Fruit fly (Drosophila melanogaster) whole organism, pupa: ENCODE results near the gene Acsx1L.

Source experiments
- CG10348 ChIP-seq: fragments of 200-800 bp; sonication (Bioruptor generic); IDR thresholded peaks from 2 replicates; pipeline ENCODE4 v1.3.6; 2022; ENCODE audit warnings: missing biosample characterization, missing genetic modification characterization
- CG12605 ChIP-seq: fragments of 200-800 bp; sonication (Bioruptor generic); IDR thresholded peaks from 2 replicates; pipeline ENCODE4 v1.3.6; 2022; ENCODE audit warnings: missing biosample characterization, missing genetic modification characterization
- CG14655 ChIP-seq: fragments of 200-800 bp; sonication (Bioruptor generic); optimal IDR thresholded peaks from 3 replicates; lab custom pipeline; 2017; ENCODE audit warnings: mild to moderate bottlenecking, missing biosample characterization, missing genetic modification reagents, missing genetic modification characterization
- CG15710 ChIP-seq: fragments of 200-800 bp; sonication (Bioruptor generic); optimal IDR thresholded peaks from 2 replicates; lab custom pipeline; 2018; ENCODE audit warnings: missing biosample characterization, mild to moderate bottlenecking, missing genetic modification characterization, moderate library complexity
- CG17806 ChIP-seq: fragments of 200-800 bp; sonication (Bioruptor generic); optimal IDR thresholded peaks from 2 replicates; lab custom pipeline; 2018; ENCODE audit warnings: missing biosample characterization, mild to moderate bottlenecking, missing genetic modification characterization, moderate library complexity
- CG32121 ChIP-seq: fragments of 200-800 bp; sonication (Bioruptor generic); IDR thresholded peaks from 2 replicates; pipeline ENCODE4 v1.3.6; 2022; ENCODE audit warnings: missing biosample characterization, missing genetic modification characterization
- CG34367 ChIP-seq: fragments of 200-800 bp; sonication (Bioruptor generic); optimal IDR thresholded peaks from 2 replicates; lab custom pipeline; 2018; ENCODE audit warnings: missing biosample characterization, mild to moderate bottlenecking, missing genetic modification characterization
- CG4496 ChIP-seq: fragments of 200-800 bp; sonication (Bioruptor generic); IDR thresholded peaks from 3 replicates; pipeline ENCODE4 v1.3.6; 2022; ENCODE audit warnings: missing biosample characterization, missing genetic modification characterization
- CG8159 ChIP-seq: fragments of 200-800 bp; sonication (Bioruptor generic); optimal IDR thresholded peaks from 3 replicates; lab custom pipeline; 2018; ENCODE audit warnings: missing biosample characterization, mild to moderate bottlenecking, missing genetic modification characterization, moderate library complexity
- CG8301 ChIP-seq: fragments of 200-800 bp; sonication (Bioruptor generic); optimal IDR thresholded peaks from 2 replicates; lab custom pipeline; 2018; ENCODE audit warnings: missing biosample characterization, mild to moderate bottlenecking, missing genetic modification characterization
- CG9948 ChIP-seq: fragments of 200-800 bp; sonication (Bioruptor generic); optimal IDR thresholded peaks from 2 replicates; lab custom pipeline; 2018; ENCODE audit warnings: missing biosample characterization, mild to moderate bottlenecking, missing genetic modification characterization, moderate library complexity
- D1 ChIP-seq: fragments of 200-800 bp; sonication (Bioruptor generic); optimal IDR thresholded peaks from 2 replicates; lab custom pipeline; 2018; ENCODE audit warnings: missing biosample characterization, mild to moderate bottlenecking, missing genetic modification characterization, moderate library complexity
- EcR ChIP-seq: fragments of 200-800 bp; sonication (Bioruptor generic); optimal IDR thresholded peaks from 3 replicates; lab custom pipeline; 2019; ENCODE audit warnings: missing biosample characterization, missing genetic modification characterization, mild to moderate bottlenecking, moderate library complexity, missing genetic modification reagents
- Ets98B ChIP-seq: fragments of 200-800 bp; sonication (Bioruptor generic); IDR thresholded peaks from 2 replicates; pipeline ENCODE4 v1.3.6; 2022; ENCODE audit warnings: missing biosample characterization, missing genetic modification characterization
- Pif1A ChIP-seq: fragments of 200-800 bp; sonication (Bioruptor generic); optimal IDR thresholded peaks from 3 replicates; lab custom pipeline; 2016; ENCODE audit warnings: missing biosample characterization, missing genetic modification characterization
- Pif1B ChIP-seq: fragments of 200-800 bp; sonication (Bioruptor generic); optimal IDR thresholded peaks from 3 replicates; lab custom pipeline; 2016; ENCODE audit warnings: missing biosample characterization, missing genetic modification characterization
- Snoo ChIP-seq: fragments of 200-800 bp; sonication (Bioruptor generic); optimal IDR thresholded peaks from 3 replicates; lab custom pipeline; 2017; ENCODE audit warnings: missing biosample characterization, mild to moderate bottlenecking, missing genetic modification characterization, inconsistent platforms
- fd96Ca ChIP-seq: fragments of 200-800 bp; sonication (Bioruptor generic); IDR thresholded peaks from 3 replicates; pipeline ENCODE4 v1.3.6; 2022; ENCODE audit warnings: missing biosample characterization, missing genetic modification characterization
- gl ChIP-seq: fragments of 200-800 bp; sonication (Bioruptor generic); optimal IDR thresholded peaks from 2 replicates; lab custom pipeline; 2018; ENCODE audit warnings: missing biosample characterization, mild to moderate bottlenecking, missing genetic modification characterization
- rn ChIP-seq: fragments of 200-800 bp; sonication (Bioruptor generic); IDR thresholded peaks from 2 replicates; pipeline ENCODE4 v1.3.6; 2022; ENCODE audit warnings: missing biosample characterization, missing genetic modification characterization

The Acsx1L gene

dm6 chr3R:19790805-19791572, 18.0 kb upstream of the Acsx1L start:
- TF ChIP-seq D1 (no peak), Pif1B (GFP tag; lab: Kevin White, UChicago) (no peak), CG8301 (no peak), Ets98B (GFP tag; lab: Robert Waterston, UW) (peak; percentile 20; the same call in 1 of the 2 replicates)

- TF ChIP-seq Pif1A (GFP tag; lab: Kevin White, UChicago): no peak
- no peak for TF ChIP-seq CG8301
- TF ChIP-seq CG34367: no peak
- no peak for TF ChIP-seq CG17806
- TF ChIP-seq D1: no peak
Measured at dm6 chr3R:19789942-19790774, 17.1 kb upstream of the Acsx1L start.

- TF ChIP-seq CG4496 (GFP tag; lab: Robert Waterston, UW) (0 out of 3 replicates have a peak, but pooled peaks have one; percentile 18), CG8301 (peak; percentile 77), CG12605 (GFP tag; lab: Robert Waterston, UW) (no peak), CG14655 (GFP tag; lab: Kevin White, UChicago) (peak; percentile 80), Snoo (no peak), CG17806 (no peak), rn (GFP tag; lab: Robert Waterston, UW) (no peak)
Measured at dm6 chr3R:19788770-19789169, 15.7 kb upstream of the Acsx1L start.

dm6 chr3R:19785451-19785850, 12.4 kb upstream of the Acsx1L start:
- no peak for TF ChIP-seq Ets98B (GFP tag; lab: Robert Waterston, UW)
- no peak for TF ChIP-seq CG12605 (GFP tag; lab: Robert Waterston, UW)
- no peak for TF ChIP-seq CG17806
- no peak for TF ChIP-seq EcR (GFP tag; lab: Kevin White, UChicago)
- no peak for TF ChIP-seq Pif1B (GFP tag; lab: Kevin White, UChicago)
- no peak for TF ChIP-seq fd96Ca (GFP tag; lab: Robert Waterston, UW)
- TF ChIP-seq CG10348 (GFP tag; lab: Robert Waterston, UW): no peak
- no peak for TF ChIP-seq Pif1A (GFP tag; lab: Kevin White, UChicago)
- no peak for TF ChIP-seq CG14655 (GFP tag; lab: Kevin White, UChicago)
- TF ChIP-seq CG34367: no peak
- no peak for TF ChIP-seq gl (tag; lab: Kevin White, UChicago)
- no peak for TF ChIP-seq Snoo
- TF ChIP-seq CG8159 (tag; lab: Kevin White, UChicago): no peak
- TF ChIP-seq CG15710: no peak

dm6 chr3R:19783290-19783689, 10.3 kb upstream of the Acsx1L start, which contains the start of gene Acsx4:
Gene Acsx4 (plus strand): TSS chr3R:19783522.
- TF ChIP-seq gl (tag; lab: Kevin White, UChicago) (no peak), EcR (GFP tag; lab: Kevin White, UChicago) (no peak), CG14655 (GFP tag; lab: Kevin White, UChicago) (no peak), CG17806 (no peak), Pif1B (GFP tag; lab: Kevin White, UChicago) (no peak), CG8301 (no peak), CG9948 (tag; lab: Kevin White, UChicago) (no peak), Pif1A (GFP tag; lab: Kevin White, UChicago) (no peak), CG10348 (GFP tag; lab: Robert Waterston, UW) (no peak), CG4496 (GFP tag; lab: Robert Waterston, UW) (no peak), D1 (no peak), rn (GFP tag; lab: Robert Waterston, UW) (no peak), CG32121 (GFP tag; lab: Robert Waterston, UW) (no peak)

- TF ChIP-seq CG4496 (GFP tag; lab: Robert Waterston, UW): no peak
- no peak for TF ChIP-seq CG12605 (GFP tag; lab: Robert Waterston, UW)
- no peak for TF ChIP-seq CG8159 (tag; lab: Kevin White, UChicago)
- no peak for TF ChIP-seq CG32121 (GFP tag; lab: Robert Waterston, UW)
- TF ChIP-seq CG34367: no peak
- TF ChIP-seq Snoo: no peak
Measured at dm6 chr3R:19780946-19781345, 7.9 kb upstream of the Acsx1L start, which contains the start of gene Acsx3. Gene Acsx3 (plus strand): TSS chr3R:19781246.
